Worm (Caenorhabditis elegans) whole organism, L4 larva: ENCODE results near the gene atf-6.

Experiments used
- D1046.2 ChIP-seq: fragments of 200-800 bp; sonication (Bioruptor generic); IDR thresholded peaks from 2 replicates; pipeline ENCODE4 v1.3.6; 2022; ENCODE audit warnings: missing genetic modification characterization, missing compliant biosample characterization
- F26F4.8 ChIP-seq: fragments of 200-800 bp; sonication (Bioruptor generic); conservative IDR thresholded peaks from 2 replicates; pipeline ENCODE4 v1.3.6; 2022; ENCODE audit warnings: missing genetic modification characterization, missing compliant biosample characterization
- T20F7.1 ChIP-seq: fragments of 200-800 bp; sonication (Bioruptor generic); optimal IDR thresholded peaks from 2 replicates; lab custom pipeline; 2018; ENCODE audit warnings: mild to moderate bottlenecking, missing genetic modification characterization, missing compliant biosample characterization
- ZK337.2 ChIP-seq: fragments of 200-800 bp; sonication (Bioruptor generic); IDR thresholded peaks from 2 replicates; pipeline ENCODE4 v1.3.6; 2022; ENCODE audit warnings: missing genetic modification reagents, missing genetic modification characterization, missing compliant biosample characterization
- ZK546.5 ChIP-seq, 2 experiments: sonication (generic microtip); optimal IDR thresholded peaks; 2 replicates each; lab custom pipeline; 2017; ENCODE audit warnings: missing biosample characterization in 2 of 2, missing genetic modification characterization in 2 of 2
- aha-1 ChIP-seq: fragments of 150-350 bp; peaks from one replicate; lab custom pipeline; 2014; ENCODE audit warnings: missing biosample characterization, missing genetic modification characterization
- ama-1 ChIP-seq: fragments of 150-350 bp; optimal IDR thresholded peaks from 2 replicates; lab custom pipeline; 2014; ENCODE audit warnings: inconsistent platforms, mixed read lengths
- ceh-32 ChIP-seq: sonication (generic microtip); optimal IDR thresholded peaks from 2 replicates; lab custom pipeline; 2016; ENCODE audit warnings: mild to moderate bottlenecking, missing genetic modification characterization, missing compliant biosample characterization; ENCODE audit not compliant: poor library complexity
- ceh-44 ChIP-seq: fragments of 200-800 bp; sonication (Bioruptor generic); IDR thresholded peaks from 2 replicates; pipeline ENCODE4 v1.3.6; 2022; ENCODE audit warnings: missing genetic modification reagents, missing genetic modification characterization, missing compliant biosample characterization
- ctbp-1 ChIP-seq: fragments of 200-800 bp; sonication (Bioruptor generic); IDR thresholded peaks from 2 replicates; pipeline ENCODE4 v1.3.6; 2022; ENCODE audit warnings: missing genetic modification reagents, missing genetic modification characterization, missing compliant biosample characterization
- daf-16 ChIP-seq, 3 experiments: sonication (generic microtip); optimal IDR thresholded peaks; 2 replicates each; lab custom pipeline; 2016 to 2017; ENCODE audit warnings: missing genetic modification characterization in 3 of 3, missing genetic modification reagents in 3 of 3, mild to moderate bottlenecking in 2 of 3, missing compliant biosample characterization in 2 of 3, missing biosample characterization in 1 of 3, moderate library complexity in 1 of 3
- dmd-6 ChIP-seq: fragments of 200-800 bp; sonication (Bioruptor generic); IDR thresholded peaks from 2 replicates; pipeline ENCODE4 v1.3.6; 2022; ENCODE audit warnings: missing genetic modification reagents, missing genetic modification characterization, missing compliant biosample characterization
- dmd-9 ChIP-seq: fragments of 200-800 bp; sonication (Bioruptor generic); IDR thresholded peaks from 2 replicates; pipeline ENCODE4 v1.3.6; 2022; ENCODE audit warnings: missing genetic modification reagents, missing genetic modification characterization, missing compliant biosample characterization
- duxl-1 ChIP-seq: sonication (generic microtip); optimal IDR thresholded peaks from 2 replicates; lab custom pipeline; 2016; ENCODE audit warnings: mild to moderate bottlenecking, missing genetic modification characterization, moderate library complexity, missing compliant biosample characterization; ENCODE audit not compliant: poor library complexity
- egl-27 ChIP-seq: sonication (generic microtip); optimal IDR thresholded peaks from 3 replicates; lab custom pipeline; 2017; ENCODE audit warnings: missing biosample characterization, missing genetic modification reagents, missing genetic modification characterization
- fos-1 ChIP-seq: fragments of 150-350 bp; optimal IDR thresholded peaks from 2 replicates; lab custom pipeline; 2014; ENCODE audit warnings: missing biosample characterization, missing genetic modification characterization
- jun-1 ChIP-seq: fragments of 150-350 bp; optimal IDR thresholded peaks from 2 replicates; lab custom pipeline; 2014; ENCODE audit warnings: missing biosample characterization, missing genetic modification reagents, missing genetic modification characterization
- lin-1 ChIP-seq: fragments of 200-800 bp; sonication (Bioruptor generic); IDR thresholded peaks from 2 replicates; pipeline ENCODE4 v1.3.6; 2022; ENCODE audit warnings: missing genetic modification reagents, missing genetic modification characterization, missing compliant biosample characterization
- lin-29 ChIP-seq: fragments of 200-800 bp; sonication (Bioruptor generic); IDR thresholded peaks from 2 replicates; pipeline ENCODE4 v1.3.6; 2022; ENCODE audit warnings: missing genetic modification reagents, missing genetic modification characterization, missing compliant biosample characterization
- nhr-10 ChIP-seq: fragments of 150-350 bp; optimal IDR thresholded peaks from 2 replicates; lab custom pipeline; 2014; ENCODE audit warnings: missing biosample characterization, missing genetic modification characterization
- nhr-102 ChIP-seq: sonication (generic microtip); optimal IDR thresholded peaks from 2 replicates; lab custom pipeline; 2016; ENCODE audit warnings: mild to moderate bottlenecking, missing genetic modification characterization, moderate library complexity, missing compliant biosample characterization
- nhr-11 ChIP-seq: fragments of 150-350 bp; optimal IDR thresholded peaks from 2 replicates; lab custom pipeline; 2014; ENCODE audit warnings: missing biosample characterization, missing genetic modification characterization
- nhr-25 ChIP-seq: sonication (generic microtip); optimal IDR thresholded peaks from 2 replicates; lab custom pipeline; 2017; ENCODE audit warnings: missing genetic modification characterization, mild to moderate bottlenecking, missing compliant biosample characterization, antibody characterized with exemption, moderate library complexity, borderline replicate concordance; ENCODE audit not compliant: insufficient read depth
- nhr-28 ChIP-seq: fragments of 150-350 bp; optimal IDR thresholded peaks from 2 replicates; lab custom pipeline; 2014; ENCODE audit warnings: missing biosample characterization, missing genetic modification characterization
- nhr-41 ChIP-seq: fragments of 200-800 bp; sonication (Bioruptor generic); IDR thresholded peaks from 2 replicates; pipeline ENCODE4 v1.3.6; 2022; ENCODE audit warnings: missing genetic modification reagents, missing genetic modification characterization, missing compliant biosample characterization
- nhr-42 ChIP-seq: fragments of 200-800 bp; sonication (Bioruptor generic); IDR thresholded peaks from 2 replicates; pipeline ENCODE4 v1.3.6; 2022; ENCODE audit warnings: missing genetic modification characterization, missing compliant biosample characterization
- nhr-48 ChIP-seq: sonication (generic microtip); optimal IDR thresholded peaks from 2 replicates; lab custom pipeline; 2016; ENCODE audit warnings: mild to moderate bottlenecking, missing genetic modification characterization, missing compliant biosample characterization
- nhr-6 ChIP-seq: fragments of 150-350 bp; optimal IDR thresholded peaks from 2 replicates; lab custom pipeline; 2014; ENCODE audit warnings: missing biosample characterization, missing genetic modification characterization
- nhr-76 ChIP-seq: fragments of 150-350 bp; optimal IDR thresholded peaks from 2 replicates; lab custom pipeline; 2014; ENCODE audit warnings: missing biosample characterization, missing genetic modification characterization
- nhr-77 ChIP-seq: fragments of 150-350 bp; optimal IDR thresholded peaks from 2 replicates; lab custom pipeline; 2014; ENCODE audit warnings: missing biosample characterization, missing genetic modification characterization
- pha-4 ChIP-seq, 2 experiments: fragments of 150-350 bp in 1 of 2; fragments of 200-800 bp in 1 of 2; sonication (Bioruptor generic) in 1 of 2; IDR thresholded peaks in 1 of 2; optimal IDR thresholded peaks in 1 of 2; 2 replicates each; pipeline versions ENCODE4 v1.3.6 to Lab custom; 2014 to 2022; ENCODE audit warnings: missing genetic modification characterization in 2 of 2, missing genetic modification reagents in 2 of 2, missing biosample characterization in 1 of 2, missing compliant biosample characterization in 1 of 2
- pqm-1 ChIP-seq: sonication (generic microtip); optimal IDR thresholded peaks from 2 replicates; lab custom pipeline; 2017; ENCODE audit warnings: missing biosample characterization, missing genetic modification characterization
- saeg-2 ChIP-seq: fragments of 200-800 bp; sonication (Bioruptor generic); IDR thresholded peaks from 2 replicates; pipeline ENCODE4 v1.3.6; 2022; ENCODE audit warnings: missing genetic modification reagents, missing genetic modification characterization, missing compliant biosample characterization
- set-16 ChIP-seq: fragments of 200-800 bp; sonication (Bioruptor generic); IDR thresholded peaks from 2 replicates; pipeline ENCODE4 v1.3.6; 2022; ENCODE audit warnings: missing genetic modification reagents, missing genetic modification characterization, missing compliant biosample characterization
- snpc-1.2 ChIP-seq: fragments of 200-800 bp; sonication (Bioruptor generic); IDR thresholded peaks from 2 replicates; pipeline ENCODE4 v1.3.6; 2022; ENCODE audit warnings: missing genetic modification reagents, missing genetic modification characterization, missing compliant biosample characterization
- snpc-4 ChIP-seq: fragments of 150-350 bp; optimal IDR thresholded peaks from 2 replicates; lab custom pipeline; 2014; ENCODE audit warnings: missing biosample characterization, missing genetic modification characterization
- tag-97 ChIP-seq: fragments of 200-800 bp; sonication (Bioruptor generic); IDR thresholded peaks from 2 replicates; pipeline ENCODE4 v1.3.6; 2022; ENCODE audit warnings: missing genetic modification characterization, missing compliant biosample characterization
- unc-39 ChIP-seq: sonication (generic microtip); optimal IDR thresholded peaks from 2 replicates; lab custom pipeline; 2017; ENCODE audit warnings: missing biosample characterization, missing genetic modification characterization
- unc-62 ChIP-seq, 3 experiments: fragments of 150-350 bp in 1 of 3; sonication (generic microtip); optimal IDR thresholded peaks in 2 of 3; peaks in 1 of 3; 1 replicate in 1 of 3; 2 replicates in 2 of 3; lab custom pipeline; 2014 to 2017; ENCODE audit warnings: missing biosample characterization in 3 of 3, missing genetic modification characterization in 3 of 3, missing genetic modification reagents in 3 of 3, missing genotype in 1 of 3
- zip-2 ChIP-seq: fragments of 150-350 bp; optimal IDR thresholded peaks from 2 replicates; lab custom pipeline; 2014; ENCODE audit warnings: missing biosample characterization, missing genetic modification characterization

Gene atf-6

DNA sequence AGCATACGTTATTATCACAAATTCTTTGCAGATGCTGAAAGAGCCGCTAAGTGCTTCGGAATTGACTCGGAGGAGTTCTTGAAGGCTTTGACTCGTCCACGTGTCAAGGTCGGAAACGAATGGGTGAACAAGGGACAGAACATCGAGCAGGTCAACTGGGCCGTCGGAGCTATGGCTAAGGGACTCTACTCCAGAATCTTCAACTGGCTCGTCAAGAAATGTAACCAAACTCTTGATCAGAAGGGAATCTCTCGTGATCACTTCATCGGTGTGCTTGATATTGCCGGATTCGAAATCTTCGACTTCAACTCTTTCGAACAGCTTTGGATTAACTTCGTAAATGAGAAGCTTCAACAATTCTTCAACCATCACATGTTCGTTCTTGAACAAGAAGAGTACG, 10.9 kb upstream of the atf-6 start:
- no peak for TF ChIP-seq nhr-42 (GFP tag; lab: Robert Waterston, UW)
- peak in 1 of 2 experiments; percentile 94 for TF ChIP-seq unc-62 (GFP tag; optimal IDR thresholded peaks at IDR 0.05 in 1 of 2; lab: Kevin White, UChicago)
- no peak for TF ChIP-seq unc-62 (tag; optimal IDR thresholded peaks at IDR 0.05; lab: Kevin White, UChicago)
- no peak for TF ChIP-seq tag-97 (GFP tag; lab: Robert Waterston, UW)

DNA sequence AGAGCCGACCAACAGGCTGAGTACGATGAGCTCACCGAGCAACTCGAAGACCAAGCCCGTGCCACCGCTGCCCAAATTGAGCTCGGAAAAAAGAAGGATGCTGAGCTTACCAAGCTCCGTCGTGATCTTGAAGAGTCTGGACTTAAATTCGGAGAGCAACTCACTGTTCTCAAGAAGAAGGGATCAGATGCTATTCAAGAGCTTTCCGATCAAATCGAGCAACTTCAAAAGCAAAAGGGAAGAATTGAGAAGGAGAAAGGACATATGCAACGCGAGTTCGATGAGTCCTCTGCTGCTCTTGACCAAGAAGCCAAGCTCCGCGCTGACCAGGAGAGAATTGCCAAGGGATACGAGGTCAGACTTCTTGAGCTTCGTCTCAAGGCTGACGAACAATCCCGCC, 8.5 kb upstream of the atf-6 start:
- TF ChIP-seq aha-1 (tag; lab: Kevin White, UChicago) (peak; percentile 94), set-16 (GFP tag; lab: Robert Waterston, UW) (0 out of 2 replicates have a peak, but pooled peaks have one; percentile 10), egl-27 (tag; lab: Kevin White, UChicago) (no peak), nhr-25 (no peak)

DNA sequence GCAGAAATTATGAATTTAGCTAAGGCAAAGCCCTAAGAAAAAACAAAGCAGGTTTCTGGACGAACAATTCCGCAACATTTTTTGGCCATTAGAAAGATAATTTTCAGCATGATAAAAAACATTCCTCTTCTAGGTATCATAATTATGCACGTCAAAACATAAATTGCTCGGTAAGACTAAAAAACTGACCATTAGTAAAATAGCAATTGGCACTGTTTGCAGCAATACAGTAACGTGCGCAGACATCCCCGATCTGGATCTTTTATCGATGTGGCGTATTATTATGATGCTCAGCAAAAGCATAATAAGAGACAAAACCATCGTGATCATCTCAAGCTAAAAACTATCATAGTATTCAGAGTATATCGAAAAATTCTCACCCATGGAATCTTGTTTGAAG, 4.3 kb upstream of the atf-6 start:
- TF ChIP-seq ZK337.2 (GFP tag; lab: Robert Waterston, UW) (no peak), unc-62 (GFP tag; optimal IDR thresholded peaks at IDR 0.05 in 1 of 2; lab: Kevin White, UChicago) (peak in 1 of 2 experiments; percentile 6), unc-62 (tag; optimal IDR thresholded peaks at IDR 0.05; lab: Kevin White, UChicago) (no peak), ama-1 (lab: Kevin White, UChicago) (no peak), aha-1 (tag; lab: Kevin White, UChicago) (peak; percentile 54), ceh-44 (GFP tag; lab: Robert Waterston, UW) (no peak)

DNA sequence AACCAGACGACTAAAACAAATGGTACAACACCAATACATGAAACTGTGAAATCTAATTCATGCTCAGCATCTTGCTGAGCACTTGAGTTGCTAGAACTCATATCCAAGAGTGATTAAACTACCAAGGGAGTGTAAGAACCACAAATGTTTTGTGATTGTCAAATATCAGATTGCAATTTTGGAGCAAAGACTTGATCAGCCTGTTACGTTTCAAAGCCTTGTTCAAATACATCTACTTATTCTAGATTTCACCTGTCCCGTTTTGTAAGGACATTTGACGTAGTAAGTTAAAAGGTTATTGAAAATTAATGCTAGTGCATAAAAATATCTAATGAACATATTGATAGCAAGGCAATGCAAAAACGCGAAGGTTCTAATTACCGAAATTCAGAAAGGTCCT, 3.4 kb upstream of the atf-6 start, which contains the start of gene F45E6.1:
F45E6.1 (minus strand) TSS at position 101 of the 400 bp plus-strand sequence.
- no peak for TF ChIP-seq dmd-6 (GFP tag; lab: Robert Waterston, UW)
- no peak for TF ChIP-seq pqm-1 (tag; lab: Kevin White, UChicago)
- TF ChIP-seq fos-1 (tag; lab: Kevin White, UChicago) = no peak
- peak in 1 of 2 experiments; percentile 35 for TF ChIP-seq unc-62 (GFP tag; optimal IDR thresholded peaks at IDR 0.05 in 1 of 2; lab: Kevin White, UChicago)
- TF ChIP-seq unc-62 (tag; optimal IDR thresholded peaks at IDR 0.05; lab: Kevin White, UChicago) = no peak

DNA sequence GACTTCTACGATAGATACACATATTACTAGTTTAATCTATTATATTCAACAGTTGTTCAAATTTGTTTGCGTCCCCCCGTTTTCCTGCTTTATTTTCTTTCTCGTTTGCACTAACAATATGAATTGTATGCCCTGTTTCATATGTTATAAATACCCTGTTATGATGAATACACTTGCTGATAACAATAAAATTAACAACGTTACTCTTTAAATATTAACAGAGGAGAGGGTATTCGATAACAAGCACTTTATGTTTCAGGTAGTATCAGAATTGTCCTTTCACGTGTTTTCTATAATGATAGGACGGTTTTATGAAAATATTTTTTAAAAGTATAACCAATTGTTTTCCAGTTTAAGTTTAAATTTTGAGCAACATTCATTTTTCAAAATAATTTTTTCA, 2.3 kb upstream of the atf-6 start:
- TF ChIP-seq duxl-1 (tag; lab: Kevin White, UChicago) (no peak), lin-1 (GFP tag; lab: Robert Waterston, UW) (no peak), pha-4 (GFP tag; IDR thresholded peaks at IDR 0.05; lab: Robert Waterston, UW) (no peak), pha-4 (tag; optimal IDR thresholded peaks at IDR 0.05; lab: Kevin White, UChicago) (no peak), unc-39 (tag; lab: Kevin White, UChicago) (no peak), snpc-4 (tag; lab: Kevin White, UChicago) (no peak), nhr-6 (tag; lab: Kevin White, UChicago) (no peak), nhr-77 (tag; lab: Kevin White, UChicago) (peak; percentile 40), nhr-76 (tag; lab: Kevin White, UChicago) (no peak), pqm-1 (tag; lab: Kevin White, UChicago) (peak; percentile 50), snpc-1.2 (no peak), daf-16 (GFP tag; optimal IDR thresholded peaks at IDR 0.05; lab: Kevin White, UChicago) (no peak), daf-16 (tag; optimal IDR thresholded peaks at IDR 0.05; lab: Kevin White, UChicago) (peak; percentile 96), saeg-2 (GFP tag; lab: Robert Waterston, UW) (no peak), zip-2 (tag; lab: Kevin White, UChicago) (no peak), T20F7.1 (GFP tag; lab: Kevin White, UChicago) (no peak), nhr-102 (tag; lab: Kevin White, UChicago) (no peak), jun-1 (tag; lab: Kevin White, UChicago) (no peak), nhr-42 (GFP tag; lab: Robert Waterston, UW) (no peak), nhr-28 (tag; lab: Kevin White, UChicago) (peak; percentile 58)

DNA sequence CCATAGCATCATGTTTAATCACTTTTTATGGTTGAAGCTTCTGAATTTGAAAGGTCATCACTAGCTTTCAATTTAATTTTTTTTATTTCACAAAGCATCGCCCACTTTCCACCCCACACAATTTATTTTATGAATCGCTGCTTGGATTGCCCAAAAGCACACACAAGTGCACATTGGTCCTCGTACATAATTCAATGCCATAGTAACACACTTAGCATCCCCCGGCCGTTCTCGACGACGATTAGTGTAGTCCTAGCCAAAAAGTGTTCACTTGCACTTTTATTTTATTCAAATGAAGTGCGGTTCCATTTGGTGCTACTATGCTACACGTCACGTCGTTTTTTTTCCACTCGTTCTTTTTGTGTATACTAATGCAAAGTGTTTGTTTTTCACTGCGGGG, 1.7 kb upstream of the atf-6 start:
- TF ChIP-seq F26F4.8 (GFP tag; lab: Robert Waterston, UW) (no peak), nhr-41 (GFP tag; lab: Robert Waterston, UW) (no peak), nhr-48 (tag; lab: Kevin White, UChicago) (no peak), set-16 (GFP tag; lab: Robert Waterston, UW) (no peak), dmd-9 (GFP tag; lab: Robert Waterston, UW) (no peak), lin-29 (GFP tag; lab: Robert Waterston, UW) (no peak), D1046.2 (no peak), nhr-11 (no peak), lin-1 (GFP tag; lab: Robert Waterston, UW) (no peak), nhr-10 (tag; lab: Kevin White, UChicago) (no peak), fos-1 (tag; lab: Kevin White, UChicago) (no peak), ceh-32 (no peak), ZK546.5 (tag; optimal IDR thresholded peaks at IDR 0.05; lab: Kevin White, UChicago) (no peak), ctbp-1 (no peak), saeg-2 (GFP tag; lab: Robert Waterston, UW) (no peak)
